Fruit fly (Drosophila melanogaster) Kc167 (cell line): ENCODE measurements around the gene TwdlY.

Source experiments
- Sin3A ChIP-seq: fragments of >200 bp; optimal IDR thresholded peaks from 2 replicates; lab custom pipeline; 2018; ENCODE audit warnings: missing external identifiers
- insv ChIP-seq: fragments of >200 bp; optimal IDR thresholded peaks from 3 replicates; lab custom pipeline; 2018; ENCODE audit warnings: missing external identifiers
- psq ChIP-seq: fragments of >200 bp; optimal IDR thresholded peaks from 2 replicates; lab custom pipeline; 2017; ENCODE audit warnings: missing external identifiers
- ttk ChIP-seq: sonication (Bioruptor generic); optimal IDR thresholded peaks from 2 replicates; lab custom pipeline; 2017; ENCODE audit warnings: missing external identifiers

dm6 chrX:16757645-16758044 lies 22.9 kb downstream of the TwdlY start:
- TF ChIP-seq ttk (lab: Kevin White, UChicago) (no peak), Sin3A (lab: Kevin White, UChicago) (no peak), psq (lab: Kevin White, UChicago) (no peak), insv (lab: Kevin White, UChicago) (no peak)
